Worm (Caenorhabditis elegans): ENCODE results near the gene srg-20.
"Not testable (repeated sequence)": the region's sequence is repeated elsewhere in the genome, so short reads cannot be mapped to it uniquely, and the experiment has no call there.

The srg-20 gene

DNA sequence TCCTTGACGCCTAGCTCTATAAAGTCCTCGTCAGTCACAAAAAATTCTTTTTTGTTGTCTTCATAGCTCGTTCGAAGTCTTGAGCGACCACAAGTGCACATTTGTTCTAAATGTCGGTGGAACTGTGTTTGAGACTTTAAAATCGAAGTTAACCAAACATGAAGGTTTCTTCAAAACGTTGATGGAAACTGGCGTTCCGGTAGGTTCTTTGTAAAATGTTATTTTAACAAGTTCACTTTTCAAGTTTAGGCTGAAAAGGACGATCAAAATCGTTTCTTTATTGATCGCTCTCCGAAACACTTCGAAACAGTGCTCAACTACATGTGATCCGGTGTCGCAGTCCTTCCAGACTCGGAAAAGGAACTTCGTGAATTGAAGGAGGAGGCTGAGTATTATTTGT is 11.9 kb upstream of the srg-20 start, which contains the start of gene fbxa-160:
Gene fbxa-160, minus strand, starts transcription at position 101 of the 400 bp plus-strand sequence.
- TF ChIP-seq ham-2 (GFP tag; optimal IDR thresholded peaks at IDR 0.05): no peak
- no peak for TF ChIP-seq unc-62 (GFP tag; optimal IDR thresholded peaks at IDR 0.05)
- no peak for TF ChIP-seq snpc-4 (tag; optimal IDR thresholded peaks at IDR 0.05)
- TF ChIP-seq M03D4.4 (tag; optimal IDR thresholded peaks at IDR 0.05): no peak
- TF ChIP-seq mls-2 (tag; optimal IDR thresholded peaks at IDR 0.05): no peak

DNA sequence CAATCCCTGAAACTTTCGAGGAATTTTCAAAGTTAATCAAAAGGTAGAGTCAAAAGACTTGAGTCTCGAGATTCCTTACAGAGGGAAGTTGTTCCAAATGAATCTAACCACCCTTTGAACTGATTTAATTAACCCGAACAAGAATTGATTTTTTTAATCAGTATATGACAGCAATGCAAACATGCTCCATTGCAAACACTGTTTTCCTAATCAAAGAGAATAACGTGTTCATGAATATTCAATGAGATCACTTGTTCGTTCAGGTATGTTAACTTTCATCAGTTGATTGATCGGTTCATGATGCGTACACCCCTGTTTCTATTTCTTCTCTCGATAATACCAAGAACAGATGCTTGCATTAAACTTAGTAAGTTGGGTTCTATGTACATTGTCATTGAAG is 10.8 kb upstream of the srg-20 start, which contains the start of gene C08E3.14:
Gene C08E3.14, plus strand, starts transcription at position 301 of the 400 bp plus-strand sequence.
- TF ChIP-seq unc-120 (tag; optimal IDR thresholded peaks at IDR 0.05; ENCODE audit: poor library complexity, severe bottlenecking) (no peak), unc-39 (tag; optimal IDR thresholded peaks at IDR 0.05) (no peak), elt-3 (tag; optimal IDR thresholded peaks at IDR 0.05) (no peak), tbx-8 (GFP tag; optimal IDR thresholded peaks at IDR 0.05) (no peak)

DNA sequence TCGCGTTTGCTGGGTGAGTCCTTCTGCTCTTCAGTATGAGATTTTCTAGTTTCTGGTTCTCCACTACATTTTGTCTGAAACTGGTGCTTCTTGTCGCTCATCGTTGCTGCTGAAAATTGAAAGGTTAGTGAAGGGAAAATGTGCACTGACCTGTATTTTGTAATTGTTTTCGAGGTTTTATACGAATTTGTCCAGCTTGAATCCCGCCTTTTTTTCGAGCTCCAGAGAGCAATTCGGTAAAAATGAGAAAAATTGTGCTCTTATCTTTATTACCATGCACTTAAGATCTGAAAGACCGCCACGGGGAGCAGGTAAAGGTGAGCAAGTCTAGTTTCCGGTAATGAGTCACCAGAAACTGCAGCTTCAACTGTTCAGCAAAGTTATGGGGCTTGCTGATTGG is 8.7 kb upstream of the srg-20 start, which contains the start of gene C08E3.15:
Gene C08E3.15, minus strand, starts transcription at position 101 of the 400 bp plus-strand sequence.
- not testable (repeated sequence) for TF ChIP-seq nhr-237 (tag; optimal IDR thresholded peaks at IDR 0.05); lin-32 (GFP tag; optimal IDR thresholded peaks at IDR 0.05); ham-2 (GFP tag; optimal IDR thresholded peaks at IDR 0.05)

DNA sequence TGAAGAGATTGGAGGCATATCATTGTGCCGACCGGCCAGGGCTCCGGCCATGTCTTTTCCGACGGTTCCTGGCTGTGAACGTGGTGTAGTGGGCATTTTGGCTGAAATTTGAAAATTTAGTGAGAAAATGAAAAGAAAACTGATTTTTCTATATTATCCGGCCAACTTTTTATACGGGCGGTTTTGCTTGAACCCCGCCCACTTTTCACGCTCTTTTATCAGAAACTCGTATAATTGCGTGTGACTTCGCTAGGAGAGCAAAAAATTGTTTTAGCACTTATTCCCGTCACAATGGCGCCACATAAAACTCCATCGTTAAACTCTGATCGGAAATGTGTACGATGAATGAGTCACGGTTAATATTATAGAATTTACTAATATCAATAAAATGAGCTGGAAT is 4.3 kb upstream of the srg-20 start, which contains the start of gene C08E3.13:
Gene C08E3.13, minus strand, starts transcription at position 101 of the 400 bp plus-strand sequence.
- not testable (repeated sequence) for TF ChIP-seq lsy-2 (tag; optimal IDR thresholded peaks at IDR 0.05); ceh-83 (GFP tag; optimal IDR thresholded peaks at IDR 0.05); lin-32 (GFP tag; optimal IDR thresholded peaks at IDR 0.05)

DNA sequence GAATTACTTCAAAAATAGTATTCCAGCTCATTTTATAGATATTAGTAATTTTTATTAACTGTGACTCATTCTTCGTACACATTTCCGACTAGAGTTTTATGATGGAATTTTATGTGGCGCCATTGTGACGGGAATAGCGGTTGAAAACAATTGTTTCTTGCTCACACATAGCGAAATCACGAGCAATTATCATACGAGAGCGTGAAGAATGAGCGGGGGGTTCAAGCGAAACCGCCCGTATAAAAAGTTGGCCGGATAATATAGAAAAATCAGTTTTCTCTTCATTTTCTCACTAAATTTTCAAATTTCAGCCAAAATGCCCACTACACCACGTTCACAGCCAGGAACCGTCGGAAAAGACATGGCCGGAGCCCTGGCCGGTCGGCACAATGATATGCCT is 3.0 kb upstream of the srg-20 start, which contains the start of gene C08E3.1:
Gene C08E3.1, plus strand, starts transcription at position 301 of the 400 bp plus-strand sequence.
- not testable (repeated sequence) for TF ChIP-seq bed-3 (GFP tag; optimal IDR thresholded peaks at IDR 0.05); ztf-11 (tag; optimal IDR thresholded peaks at IDR 0.05); flh-1 (GFP tag; optimal IDR thresholded peaks at IDR 0.05)

DNA sequence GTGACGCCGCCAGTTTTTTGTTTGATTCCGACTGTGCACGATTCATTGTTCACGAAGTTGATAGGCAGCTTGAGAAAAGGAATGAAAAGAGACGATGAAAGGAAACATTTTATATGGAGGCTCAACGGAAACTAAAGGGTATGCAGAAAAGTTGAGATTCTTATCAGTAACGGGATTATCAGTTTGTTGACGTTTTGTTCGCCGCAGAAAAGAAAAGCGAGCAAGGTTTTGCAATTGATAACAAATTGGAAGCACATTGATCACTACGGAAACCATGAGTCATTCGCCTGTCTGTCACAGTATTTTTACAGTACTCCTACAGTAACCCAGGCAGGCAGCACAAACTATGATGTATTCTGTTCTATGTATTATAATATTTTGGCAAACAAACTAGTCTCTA is 523 bp upstream of the srg-20 start:
- no peak for TF ChIP-seq sptf-1 (tag; optimal IDR thresholded peaks at IDR 0.05)
- no peak for TF ChIP-seq ceh-43 (GFP tag; optimal IDR thresholded peaks at IDR 0.05)
- TF ChIP-seq nhr-237 (tag; optimal IDR thresholded peaks at IDR 0.05): no peak

DNA sequence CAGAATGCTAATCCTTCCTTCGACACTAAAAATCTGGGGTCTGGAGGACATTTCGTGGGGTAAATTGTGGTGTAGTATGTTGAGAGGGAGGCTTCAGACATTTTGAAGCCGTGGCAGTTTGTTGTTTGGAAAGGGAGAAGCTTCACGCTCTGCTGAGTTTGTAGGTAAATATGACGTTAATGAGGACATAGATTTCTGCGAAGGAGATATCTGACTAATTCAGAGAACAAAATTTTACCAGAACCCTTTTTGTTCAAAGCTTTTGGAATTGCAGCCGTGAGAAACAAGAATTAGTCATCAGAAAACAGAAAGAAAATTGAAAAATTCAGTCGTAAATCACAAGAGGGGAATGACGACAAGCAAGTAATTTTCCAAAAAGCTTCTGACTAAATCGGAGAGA is 4.0 kb downstream of the srg-20 start, which contains the start of gene srh-72:
Gene srh-72, minus strand, starts transcription at position 101 of the 400 bp plus-strand sequence.
- TF ChIP-seq mep-1 (tag; optimal IDR thresholded peaks at IDR 0.05) (no peak), hlh-1 (tag; optimal IDR thresholded peaks at IDR 0.05) (no peak), M03D4.4 (tag; optimal IDR thresholded peaks at IDR 0.05) (no peak), drap-1 (GFP tag; optimal IDR thresholded peaks at IDR 0.05) (no peak), elt-3 (tag; optimal IDR thresholded peaks at IDR 0.05) (no peak), mab-5 (tag; optimal IDR thresholded peaks at IDR 0.05) (no peak), cnd-1 (tag; optimal IDR thresholded peaks at IDR 0.05) (no peak), unc-39 (tag; optimal IDR thresholded peaks at IDR 0.05) (no peak), sem-2 (GFP tag; optimal IDR thresholded peaks at IDR 0.05) (no peak), lsy-2 (tag; optimal IDR thresholded peaks at IDR 0.05) (no peak), bed-3 (GFP tag; optimal IDR thresholded peaks at IDR 0.05) (no peak), ceh-43 (GFP tag; optimal IDR thresholded peaks at IDR 0.05) (no peak), sptf-1 (tag; optimal IDR thresholded peaks at IDR 0.05) (no peak), blmp-1 (tag; optimal IDR thresholded peaks at IDR 0.05) (no peak), lin-32 (GFP tag; optimal IDR thresholded peaks at IDR 0.05) (no peak), ham-2 (GFP tag; optimal IDR thresholded peaks at IDR 0.05) (no peak), lin-13 (tag; optimal IDR thresholded peaks at IDR 0.05) (no peak), ceh-83 (GFP tag; optimal IDR thresholded peaks at IDR 0.05) (no peak), unc-120 (tag; optimal IDR thresholded peaks at IDR 0.05; ENCODE audit: poor library complexity, severe bottlenecking) (no peak)
